Fruit fly (Drosophila melanogaster) whole organism, embryonic: ENCODE measurements around the gene CG1999.

Experiments
- CG7987 ChIP-seq: fragments of 200-800 bp; sonication (Bioruptor generic); optimal IDR thresholded peaks from 2 replicates; lab custom pipeline; 2018; ENCODE audit warnings: missing biosample characterization, mild to moderate bottlenecking, missing genetic modification characterization, moderate library complexity
- Hey ChIP-seq: fragments of 200-800 bp; sonication (Bioruptor generic); optimal IDR thresholded peaks from 3 replicates; lab custom pipeline; 2018; ENCODE audit warnings: missing biosample characterization, mild to moderate bottlenecking, missing genetic modification characterization
- mirr ChIP-seq: fragments of 200-800 bp; sonication (Bioruptor generic); optimal IDR thresholded peaks from 3 replicates; lab custom pipeline; 2018; ENCODE audit warnings: missing biosample characterization, mild to moderate bottlenecking, missing genetic modification characterization

- TF ChIP-seq CG7987 (GFP tag; lab: Kevin White, UChicago) = no peak
- TF ChIP-seq mirr (GFP tag; lab: Kevin White, UChicago) = no peak
- TF ChIP-seq Hey (tag; lab: Kevin White, UChicago) = no peak
Measured at dm6 chrX:7332091-7332490, 26.5 kb upstream of the CG1999 start, which contains the start of gene CG42780.
